Fruit fly (Drosophila melanogaster) whole organism, prepupa: Measurements from ENCODE around the gene CG3345.

Experiments
- CG4318 ChIP-seq: fragments of 200-800 bp; sonication (Bioruptor generic); optimal IDR thresholded peaks from 3 replicates; lab custom pipeline; 2017; ENCODE audit warnings: missing biosample characterization, mild to moderate bottlenecking, missing genetic modification characterization
- acj6 ChIP-seq: fragments of 200-800 bp; sonication (Bioruptor generic); optimal IDR thresholded peaks from 3 replicates; lab custom pipeline; 2016; ENCODE audit warnings: missing biosample characterization, missing genetic modification characterization
- spab ChIP-seq: fragments of 200-800 bp; sonication (Bioruptor generic); optimal IDR thresholded peaks from 2 replicates; lab custom pipeline; 2017; ENCODE audit warnings: missing biosample characterization, mild to moderate bottlenecking, missing genetic modification characterization, missing genetic modification reagents

DNA sequence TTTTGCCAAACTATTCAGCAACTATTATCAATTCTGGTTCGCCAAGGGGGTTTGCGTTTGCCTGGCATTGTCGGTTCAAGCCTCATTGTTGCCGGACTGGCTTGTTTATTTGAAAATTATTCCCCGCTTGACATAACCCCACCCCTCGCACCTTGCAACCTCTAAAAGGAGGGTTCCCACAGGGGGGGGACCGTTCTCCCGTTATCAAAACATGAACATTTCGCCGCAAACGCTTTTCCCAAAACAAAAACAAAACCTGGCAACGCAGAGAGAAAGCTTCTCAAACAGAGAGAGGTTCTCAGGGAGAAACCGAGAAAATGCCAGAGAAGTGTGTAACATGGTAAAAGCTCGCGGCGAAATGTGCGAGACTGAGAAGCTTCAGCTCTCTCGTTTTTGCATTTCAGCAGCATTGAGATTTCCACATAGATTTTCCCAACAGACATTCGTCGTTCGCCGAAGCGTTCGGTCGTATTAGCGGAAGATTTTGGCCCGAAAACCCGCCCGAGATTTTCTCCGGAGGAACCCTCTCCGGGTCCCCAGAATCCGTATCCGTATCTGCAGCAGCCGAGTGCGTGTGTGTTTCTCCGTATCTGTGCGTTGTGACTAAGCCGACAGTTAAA, 41.0 kb downstream of the CG3345 start:
- TF ChIP-seq spab (GFP tag; lab: Kevin White, UChicago) (no peak), acj6 (GFP tag; lab: Kevin White, UChicago) (no peak), CG4318 (GFP tag; lab: Kevin White, UChicago) (no peak)
